Worm (Caenorhabditis elegans): Measurements from ENCODE around the gene taap-1.
A peak's percentile ranks its signal among the peaks of the same experiment; 100 is the strongest.

The taap-1 gene

DNA sequence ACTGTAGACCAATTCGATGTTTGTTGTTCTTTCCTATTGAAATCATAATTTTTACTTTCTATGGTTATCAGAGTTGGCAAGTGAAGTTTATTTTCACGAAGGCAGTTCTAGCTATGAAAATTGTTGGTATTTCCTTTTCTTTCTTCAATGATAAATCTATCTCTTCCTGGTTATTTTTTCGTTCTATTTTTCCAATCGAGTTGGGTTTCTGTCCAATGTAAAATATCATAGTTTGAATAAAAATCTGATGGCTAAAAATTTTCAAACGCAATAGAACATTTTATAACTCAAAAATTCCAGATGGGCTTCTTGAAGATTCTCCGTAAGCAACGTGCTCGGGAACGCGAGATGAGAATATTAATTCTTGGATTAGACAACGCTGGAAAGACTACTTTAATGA is 39.7 kb downstream of the taap-1 start, which contains the start of gene evl-20:
TSS of gene evl-20 (plus strand) at position 301 of the 400 bp plus-strand sequence.
- TF ChIP-seq ceh-40 (GFP tag; IDR thresholded peaks at IDR 0.05) = no peak
- 0 out of 2 replicates have a peak, but pooled peaks have one; percentile 41 for TF ChIP-seq Y56A3A.18 (GFP tag; IDR thresholded peaks at IDR 0.05)

DNA sequence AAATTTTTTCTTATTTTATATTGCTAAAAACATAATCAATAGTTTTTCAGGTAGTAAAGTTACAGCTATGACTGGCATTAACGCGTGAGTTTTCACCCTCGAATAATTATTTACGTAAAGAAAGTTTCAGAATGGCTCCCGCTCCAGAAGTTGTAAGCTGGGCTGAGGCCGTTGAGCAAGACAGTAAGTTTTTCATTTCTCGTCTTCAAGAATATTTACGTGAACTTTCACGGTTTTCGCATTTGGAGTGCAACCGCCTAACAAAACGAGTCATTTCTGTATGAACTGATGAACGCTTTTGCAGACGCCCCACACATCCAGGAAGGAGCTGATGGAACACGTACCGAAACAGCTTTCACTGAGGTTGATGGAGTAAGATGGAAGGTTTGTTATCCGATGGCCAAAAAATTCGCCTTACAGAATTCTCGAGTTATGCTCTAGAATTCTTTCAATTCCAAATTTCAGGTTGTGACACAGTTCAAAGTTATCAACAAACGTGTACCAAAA is 40.9 kb downstream of the taap-1 start, which contains the start of gene eif-3.G:
TSS of gene eif-3.G (plus strand) at position 51 of the 507 bp plus-strand sequence.
- peak; percentile 51 for TF ChIP-seq Y53G8AR.9 (GFP tag; conservative IDR thresholded peaks at IDR 0.05)
- TF ChIP-seq D2030.7 (GFP tag; IDR thresholded peaks at IDR 0.05) = peak; percentile 34; the same call in 1 of the 2 replicates
- peak; percentile 50 for TF ChIP-seq madf-6 (GFP tag; IDR thresholded peaks at IDR 0.05)
- TF ChIP-seq lin-54 (GFP tag; optimal IDR thresholded peaks at IDR 0.05) = peak; percentile 17
- TF ChIP-seq lin-26 (GFP tag; IDR thresholded peaks at IDR 0.05) = 0 out of 2 replicates have a peak, but pooled peaks have one; percentile 22
- no peak for TF ChIP-seq lsl-1 (GFP tag; optimal IDR thresholded peaks at IDR 0.05)
- TF ChIP-seq ama-1 (optimal IDR thresholded peaks at IDR 0.05) = no peak
- TF ChIP-seq ama-1 (GFP tag; optimal IDR thresholded peaks at IDR 0.05) = no peak
- 0 out of 2 replicates have a peak, but pooled peaks have one; percentile 39 for TF ChIP-seq hsf-1 (GFP tag; IDR thresholded peaks at IDR 0.05)

DNA sequence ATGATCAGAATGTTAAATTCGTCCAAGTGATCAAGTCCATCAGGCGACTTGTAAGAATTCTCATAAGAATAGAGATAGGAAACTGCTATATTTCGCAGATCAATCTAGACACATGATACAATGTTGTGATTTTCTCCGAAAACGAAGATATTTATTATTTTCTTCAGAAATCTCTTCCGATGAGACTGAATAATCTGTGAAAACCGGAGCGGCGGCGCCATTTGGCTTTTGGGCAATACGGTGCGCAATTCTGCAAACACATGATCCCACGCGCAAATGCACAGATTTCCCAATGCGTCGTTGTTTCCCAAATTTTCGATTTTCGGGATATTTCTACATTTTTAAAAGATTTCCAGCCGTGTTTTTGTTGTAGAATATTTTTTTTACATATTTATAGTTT is 41.5 kb downstream of the taap-1 start:
- TF ChIP-seq F10E7.11 (tag; optimal IDR thresholded peaks at IDR 0.05) = no peak
- TF ChIP-seq snpc-1.1 (tag; optimal IDR thresholded peaks at IDR 0.05; ENCODE audit: insufficient read depth) = peak; percentile 22
- TF ChIP-seq mcd-1 (GFP tag; IDR thresholded peaks at IDR 0.05) = peak; percentile 49
- TF ChIP-seq lin-54 (GFP tag; optimal IDR thresholded peaks at IDR 0.05) = peak; percentile 41
- no peak for TF ChIP-seq ceh-79 (tag; optimal IDR thresholded peaks at IDR 0.05)
- TF ChIP-seq lin-40 (tag; optimal IDR thresholded peaks at IDR 0.05) = peak; percentile 27
- peak in 1 of 3 experiments; percentile 7 for TF ChIP-seq lin-35 (GFP tag; optimal IDR thresholded peaks at IDR 0.05)
- 0 out of 2 replicates have a peak, but pooled peaks have one; percentile 9 for TF ChIP-seq hsf-1 (GFP tag; IDR thresholded peaks at IDR 0.05)
- TF ChIP-seq dox-1 (GFP tag; IDR thresholded peaks at IDR 0.05) = peak; percentile 57; the same call in 1 of the 2 replicates
- 0 out of 2 replicates have a peak, but pooled peaks have one; percentile 47 for TF ChIP-seq aptf-2 (GFP tag; conservative IDR thresholded peaks at IDR 0.05)
- no peak for TF ChIP-seq pha-4 (tag; optimal IDR thresholded peaks at IDR 0.05)
- TF ChIP-seq cebp-1 (GFP tag; IDR thresholded peaks at IDR 0.05) = peak; percentile 30; the same call in 1 of the 2 replicates
- TF ChIP-seq cebp-1 (tag; optimal IDR thresholded peaks at IDR 0.05) = peak; percentile 80
- no peak for TF ChIP-seq atf-7 (tag; optimal IDR thresholded peaks at IDR 0.05)
- peak; percentile 28; the same call in 1 of the 2 replicates for TF ChIP-seq hmg-1.2 (GFP tag; IDR thresholded peaks at IDR 0.05)
- peak; percentile 38 for TF ChIP-seq tbp1 (GFP tag; optimal IDR thresholded peaks at IDR 0.05)
- no peak for TF ChIP-seq cebp-2 (GFP tag; IDR thresholded peaks at IDR 0.05)
- no peak for TF ChIP-seq B0035.1 (tag; optimal IDR thresholded peaks at IDR 0.05)
- TF ChIP-seq F23B12.7 (tag; optimal IDR thresholded peaks at IDR 0.05; ENCODE audit: insufficient read depth) = peak; percentile 48
- no peak for TF ChIP-seq die-1 (tag; optimal IDR thresholded peaks at IDR 0.05)
- no peak for TF ChIP-seq hmg-20 (GFP tag; IDR thresholded peaks at IDR 0.05)
- 0 out of 2 replicates have a peak, but pooled peaks have one; percentile 16 for TF ChIP-seq ceh-91 (GFP tag; IDR thresholded peaks at IDR 0.05)
- TF ChIP-seq F33H1.4 (GFP tag; IDR thresholded peaks at IDR 0.05) = peak; percentile 42; the same call in 1 of the 2 replicates
- peak; percentile 2 for TF ChIP-seq ztf-26 (tag; optimal IDR thresholded peaks at IDR 0.05)
- TF ChIP-seq D2030.7 (GFP tag; IDR thresholded peaks at IDR 0.05) = 0 out of 2 replicates have a peak, but pooled peaks have one; percentile 17
- TF ChIP-seq sdz-38 (tag; optimal IDR thresholded peaks at IDR 0.05) = no peak
- TF ChIP-seq nfyb-1 (GFP tag; IDR thresholded peaks at IDR 0.05) = peak; percentile 17; the same call in 1 of the 2 replicates
- TF ChIP-seq snpc-4 (GFP tag; optimal IDR thresholded peaks at IDR 0.05) = no peak
- TF ChIP-seq snpc-4 (tag; optimal IDR thresholded peaks at IDR 0.05) = peak in 1 of 4 experiments; percentile 16
- peak; percentile 9 for TF ChIP-seq dpl-1 (GFP tag; optimal IDR thresholded peaks at IDR 0.05)
- no peak for TF ChIP-seq nhr-90 (tag; optimal IDR thresholded peaks at IDR 0.05)
- no peak for TF ChIP-seq hlh-26 (GFP tag; conservative IDR thresholded peaks at IDR 0.05)
- TF ChIP-seq snpc-3.4 (tag; optimal IDR thresholded peaks at IDR 0.05) = no peak
- no peak for TF ChIP-seq Y67H2A.10 (GFP tag; conservative IDR thresholded peaks at IDR 0.05)
- TF ChIP-seq B0336.3 (GFP tag; IDR thresholded peaks at IDR 0.05) = no peak
- TF ChIP-seq attf-5 (GFP tag; optimal IDR thresholded peaks at IDR 0.05) = no peak
